Worm (Caenorhabditis elegans): ENCODE measurements around the gene gmeb-2.

The gmeb-2 gene

ce11 chrX:15849397-15849935, 29.4 kb upstream of the gmeb-2 start, which contains the start of gene acl-1 (continued):
- TF ChIP-seq nhr-11 (tag; optimal IDR thresholded peaks at IDR 0.05) (peak; percentile 61), unc-30 (tag; optimal IDR thresholded peaks at IDR 0.05) (no peak), efl-3 (GFP tag; optimal IDR thresholded peaks at IDR 0.05) (peak; percentile 16), elt-2 (tag; optimal IDR thresholded peaks at IDR 0.05) (peak; percentile 60), Y116A8C.19 (tag; optimal IDR thresholded peaks at IDR 0.05; ENCODE audit: borderline replicate concordance) (peak; percentile 49), ceh-90 (tag; optimal IDR thresholded peaks at IDR 0.05) (peak; percentile 85), sup-37 (GFP tag; optimal IDR thresholded peaks at IDR 0.05) (peak; percentile 70), unc-98 (GFP tag; IDR thresholded peaks at IDR 0.05) (peak; percentile 32; the same call in 1 of the 2 replicates), nhr-237 (tag; optimal IDR thresholded peaks at IDR 0.05) (peak; percentile 30), ces-1 (GFP tag; optimal IDR thresholded peaks at IDR 0.05) (no peak), grh-1 (GFP tag; IDR thresholded peaks at IDR 0.05) (peak; percentile 82), efl-1 (optimal IDR thresholded peaks at IDR 0.05) (peak; percentile 58 to 67), efl-1 (GFP tag; optimal IDR thresholded peaks at IDR 0.05 in 1 of 2) (peak; percentile 53 to 91), C04F5.9 (tag; optimal IDR thresholded peaks at IDR 0.05) (peak; percentile 83), nhr-12 (tag; optimal IDR thresholded peaks at IDR 0.05) (no peak), nhr-19 (GFP tag; conservative IDR thresholded peaks at IDR 0.05) (peak; percentile 78), ceh-63 (GFP tag; optimal IDR thresholded peaks at IDR 0.05) (no peak), pqm-1 (tag; optimal IDR thresholded peaks at IDR 0.05) (no peak), snu-23 (GFP tag; optimal IDR thresholded peaks at IDR 0.05) (peak; percentile 95), aha-1 (tag; optimal IDR thresholded peaks at IDR 0.05) (no peak), pag-3 (tag; optimal IDR thresholded peaks at IDR 0.05; ENCODE audit: borderline replicate concordance, insufficient read depth) (no peak), C16A3.4 (tag; optimal IDR thresholded peaks at IDR 0.05) (peak; percentile 79), lin-14 (GFP tag; optimal IDR thresholded peaks at IDR 0.05) (peak; percentile 92), alr-1 (tag; optimal IDR thresholded peaks at IDR 0.05; ENCODE audit: borderline replicate concordance) (no peak), ama-1 (optimal IDR thresholded peaks at IDR 0.05) (no peak), F16B12.6 (tag; optimal IDR thresholded peaks at IDR 0.05) (no peak), isw-1 (GFP tag; IDR thresholded peaks at IDR 0.05) (peak; percentile 86), zip-4 (GFP tag; optimal IDR thresholded peaks at IDR 0.05) (peak; percentile 75), nhr-85 (tag) (peak; percentile 96), jun-1 (tag; optimal IDR thresholded peaks at IDR 0.05) (peak; percentile 51), aly-2 (tag; optimal IDR thresholded peaks at IDR 0.05) (peak; percentile 33), rnt-1 (tag; optimal IDR thresholded peaks at IDR 0.05) (peak; percentile 85), lin-39 (tag; optimal IDR thresholded peaks at IDR 0.05) (peak; percentile 64), nhr-20 (tag; optimal IDR thresholded peaks at IDR 0.05) (peak; percentile 90), lir-3 (tag; optimal IDR thresholded peaks at IDR 0.05; ENCODE audit: poor library complexity) (peak; percentile 86), dpl-1 (GFP tag; optimal IDR thresholded peaks at IDR 0.05) (peak; percentile 50 to 61 (median 58))

DNA sequence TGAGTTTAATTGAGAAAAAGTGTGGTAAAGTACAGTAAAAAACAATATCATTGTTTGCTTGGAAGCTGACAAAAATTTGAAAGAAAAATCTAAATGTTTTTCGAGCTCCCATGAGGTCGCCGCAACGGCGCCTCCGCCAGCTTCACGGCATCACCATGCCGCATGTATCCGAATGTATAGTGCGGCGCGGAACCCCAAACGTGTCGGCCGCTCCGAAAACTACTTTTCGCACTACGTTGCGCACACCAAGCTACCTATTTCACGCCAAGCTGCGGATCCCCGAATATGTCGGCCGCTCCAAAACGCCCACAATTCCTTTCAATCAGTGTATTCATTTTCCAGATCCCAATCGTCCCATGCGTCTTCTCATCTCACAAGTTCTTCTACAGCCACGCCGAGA, 27.9 kb upstream of the gmeb-2 start:
- peak; percentile 7 for TF ChIP-seq nhr-85 (tag)
- no peak for TF ChIP-seq ztf-4 (tag; optimal IDR thresholded peaks at IDR 0.05)
- TF ChIP-seq snpc-4 (tag; optimal IDR thresholded peaks at IDR 0.05), result peak; percentile 69
- TF ChIP-seq lin-15B (tag; optimal IDR thresholded peaks at IDR 0.05), result no peak
- no peak for TF ChIP-seq efl-1 (optimal IDR thresholded peaks at IDR 0.05)
- TF ChIP-seq efl-1 (GFP tag; optimal IDR thresholded peaks at IDR 0.05 in 1 of 2), result peak in 1 of 2 experiments; percentile 66

DNA sequence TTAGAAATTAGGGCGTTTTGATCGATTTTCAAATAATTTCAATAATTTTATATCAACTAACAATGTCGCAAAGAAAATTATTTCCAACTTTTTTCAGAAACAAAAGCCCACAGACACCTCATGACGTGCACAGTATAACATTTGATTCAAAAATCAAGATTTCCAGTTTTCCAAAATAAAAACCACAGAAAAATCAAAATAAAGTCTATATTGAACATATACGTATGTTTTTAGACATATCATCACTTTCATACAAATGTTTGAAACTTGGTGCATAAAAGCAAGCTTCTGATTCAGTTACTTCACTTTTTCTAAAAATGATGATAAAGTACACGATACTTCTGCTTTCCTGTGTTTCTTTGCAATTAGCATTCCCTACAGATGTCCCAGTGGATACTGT, 22.0 kb upstream of the gmeb-2 start, which contains the start of gene F53H4.2:
TSS of gene F53H4.2 (plus strand) at position 301 of the 400 bp plus-strand sequence.
- no peak for TF ChIP-seq nhr-71 (tag; optimal IDR thresholded peaks at IDR 0.05)
- TF ChIP-seq tbx-2 (tag; optimal IDR thresholded peaks at IDR 0.05), result no peak
- TF ChIP-seq ceh-88 (GFP tag; IDR thresholded peaks at IDR 0.05), result no peak
- TF ChIP-seq vab-15 (tag; optimal IDR thresholded peaks at IDR 0.05), result no peak
- no peak for TF ChIP-seq elt-3 (tag; optimal IDR thresholded peaks at IDR 0.05)
- no peak for TF ChIP-seq unc-62 (GFP tag; optimal IDR thresholded peaks at IDR 0.05)
- no peak for TF ChIP-seq rnt-1 (tag; optimal IDR thresholded peaks at IDR 0.05)
- TF ChIP-seq hlh-4 (tag; optimal IDR thresholded peaks at IDR 0.05), result no peak
- TF ChIP-seq mdl-1 (tag; optimal IDR thresholded peaks at IDR 0.05), result no peak
- no peak for TF ChIP-seq fkh-10 (GFP tag; optimal IDR thresholded peaks at IDR 0.05)
- no peak for TF ChIP-seq nhr-47 (tag; optimal IDR thresholded peaks at IDR 0.05)
- TF ChIP-seq xbp-1 (tag; optimal IDR thresholded peaks at IDR 0.05), result no peak
- no peak for TF ChIP-seq jun-1 (tag; optimal IDR thresholded peaks at IDR 0.05)
- no peak for TF ChIP-seq fos-1 (tag; optimal IDR thresholded peaks at IDR 0.05)
- TF ChIP-seq aha-1 (tag; optimal IDR thresholded peaks at IDR 0.05), result no peak
- no peak for TF ChIP-seq ztf-11 (tag; optimal IDR thresholded peaks at IDR 0.05)
